Worm (Caenorhabditis elegans) whole organism, young adult: Measurements from ENCODE around the gene Y54G2A.11.

ENCODE experiments used
- B0019.2 ChIP-seq: fragments of 200-800 bp; sonication (Bioruptor generic); conservative IDR thresholded peaks from 2 replicates; pipeline ENCODE4 v1.3.6; 2022; ENCODE audit warnings: missing genetic modification reagents, missing genetic modification characterization, missing compliant biosample characterization
- C17E4.6 ChIP-seq: fragments of 200-800 bp; sonication (Bioruptor generic); IDR thresholded peaks from 2 replicates; pipeline ENCODE4 v1.3.6; 2022; ENCODE audit warnings: missing genetic modification reagents, missing genetic modification characterization, missing compliant biosample characterization
- D2030.7 ChIP-seq: fragments of 200-800 bp; sonication (Bioruptor generic); IDR thresholded peaks from 2 replicates; pipeline ENCODE4 v1.3.6; 2022; ENCODE audit warnings: missing genetic modification reagents, missing genetic modification characterization, missing compliant biosample characterization
- F33H1.4 ChIP-seq: fragments of 200-800 bp; sonication (Bioruptor generic); IDR thresholded peaks from 2 replicates; pipeline ENCODE4 v1.3.6; 2022; ENCODE audit warnings: missing genetic modification reagents, missing genetic modification characterization, missing compliant biosample characterization
- F39B2.1 ChIP-seq: fragments of 200-800 bp; sonication (Bioruptor generic); IDR thresholded peaks from 2 replicates; pipeline ENCODE4 v1.3.6; 2022; ENCODE audit warnings: missing genetic modification reagents, missing genetic modification characterization, missing compliant biosample characterization
- F55B11.4 ChIP-seq: sonication (generic microtip); optimal IDR thresholded peaks from 2 replicates; lab custom pipeline; 2016; ENCODE audit warnings: missing compliant biosample characterization, missing genetic modification characterization, borderline replicate concordance; ENCODE audit not compliant: insufficient read depth
- Y53F4B.3 ChIP-seq: fragments of 200-800 bp; sonication (Bioruptor generic); IDR thresholded peaks from 2 replicates; pipeline ENCODE4 v1.3.6; 2022; ENCODE audit warnings: missing genetic modification reagents, missing genetic modification characterization, missing compliant biosample characterization
- Y56A3A.18 ChIP-seq: fragments of 200-800 bp; sonication (Bioruptor generic); IDR thresholded peaks from 2 replicates; pipeline ENCODE4 v1.3.6; 2022; ENCODE audit warnings: missing genetic modification reagents, missing genetic modification characterization, missing compliant biosample characterization
- Y67H2A.10 ChIP-seq: fragments of 200-800 bp; sonication (Bioruptor generic); conservative IDR thresholded peaks from 2 replicates; pipeline ENCODE4 v1.3.6; 2022; ENCODE audit warnings: missing genetic modification reagents, missing genetic modification characterization, missing compliant biosample characterization
- Y79H2A.3 ChIP-seq: fragments of 200-800 bp; sonication (Bioruptor generic); conservative IDR thresholded peaks from 2 replicates; pipeline ENCODE4 v1.3.6; 2022; ENCODE audit warnings: missing genetic modification reagents, missing genetic modification characterization, missing compliant biosample characterization
- Y95B8A.8 ChIP-seq: fragments of 200-800 bp; sonication (Bioruptor generic); IDR thresholded peaks from 2 replicates; pipeline ENCODE4 v1.3.6; 2022; ENCODE audit warnings: missing genetic modification reagents, missing genetic modification characterization, missing compliant biosample characterization
- akir-1 ChIP-seq: fragments of 200-800 bp; sonication (Bioruptor generic); optimal IDR thresholded peaks from 2 replicates; lab custom pipeline; 2018; ENCODE audit warnings: mild to moderate bottlenecking, missing genetic modification characterization, moderate library complexity, missing compliant biosample characterization
- aptf-3 ChIP-seq: fragments of 200-800 bp; sonication (Bioruptor generic); IDR thresholded peaks from 2 replicates; pipeline ENCODE4 v1.3.6; 2022; ENCODE audit warnings: missing genetic modification characterization, missing compliant biosample characterization
- attf-6 ChIP-seq: fragments of 200-800 bp; sonication (Bioruptor generic); IDR thresholded peaks from 2 replicates; pipeline ENCODE4 v1.3.6; 2022; ENCODE audit warnings: missing genetic modification reagents, missing genetic modification characterization, missing compliant biosample characterization
- ceh-100 ChIP-seq: fragments of 200-800 bp; sonication (Bioruptor generic); IDR thresholded peaks from 2 replicates; pipeline ENCODE4 v1.3.6; 2022; ENCODE audit warnings: missing genetic modification reagents, missing genetic modification characterization, missing compliant biosample characterization
- ceh-40 ChIP-seq: fragments of 200-800 bp; sonication (Bioruptor generic); IDR thresholded peaks from 2 replicates; pipeline ENCODE4 v1.3.6; 2022; ENCODE audit warnings: missing genetic modification characterization, missing compliant biosample characterization
- ceh-91 ChIP-seq: fragments of 200-800 bp; sonication (Bioruptor generic); IDR thresholded peaks from 2 replicates; pipeline ENCODE4 v1.3.6; 2022; ENCODE audit warnings: missing genetic modification reagents, missing genetic modification characterization, missing compliant biosample characterization
- dox-1 ChIP-seq: fragments of 200-800 bp; sonication (Bioruptor generic); IDR thresholded peaks from 2 replicates; pipeline ENCODE4 v1.3.6; 2022; ENCODE audit warnings: missing genetic modification reagents, missing genetic modification characterization, missing compliant biosample characterization
- egl-18 ChIP-seq: fragments of 200-800 bp; sonication (Bioruptor generic); IDR thresholded peaks from 2 replicates; pipeline ENCODE4 v1.3.6; 2022; ENCODE audit warnings: missing genetic modification reagents, missing genetic modification characterization, missing compliant biosample characterization
- ekl-4 ChIP-seq: fragments of 200-800 bp; sonication (Bioruptor generic); IDR thresholded peaks from 2 replicates; pipeline ENCODE4 v1.3.6; 2022; ENCODE audit warnings: missing genetic modification reagents, missing genetic modification characterization, missing compliant biosample characterization
- hsf-1 ChIP-seq: fragments of 200-800 bp; sonication (Bioruptor generic); IDR thresholded peaks from 2 replicates; pipeline ENCODE4 v1.3.6; 2022; ENCODE audit warnings: missing genetic modification reagents, missing genetic modification characterization, missing compliant biosample characterization
- lag-1 ChIP-seq: fragments of 200-800 bp; sonication (Bioruptor generic); IDR thresholded peaks from 2 replicates; pipeline ENCODE4 v1.3.6; 2022; ENCODE audit warnings: missing genetic modification reagents, missing genetic modification characterization, missing compliant biosample characterization
- lin-54 ChIP-seq: fragments of 200-800 bp; sonication (Bioruptor generic); optimal IDR thresholded peaks from 2 replicates; lab custom pipeline; 2018; ENCODE audit warnings: mild to moderate bottlenecking, missing genetic modification characterization, missing compliant biosample characterization
- lsl-1 ChIP-seq: fragments of 200-800 bp; sonication (Bioruptor generic); optimal IDR thresholded peaks from 2 replicates; lab custom pipeline; 2018; ENCODE audit warnings: mild to moderate bottlenecking, missing genetic modification characterization, moderate library complexity, missing compliant biosample characterization
- madf-3 ChIP-seq: fragments of 200-800 bp; sonication (Bioruptor generic); IDR thresholded peaks from 2 replicates; pipeline ENCODE4 v1.3.6; 2022; ENCODE audit warnings: missing genetic modification reagents, missing genetic modification characterization, missing compliant biosample characterization
- madf-6 ChIP-seq: fragments of 200-800 bp; sonication (Bioruptor generic); IDR thresholded peaks from 2 replicates; pipeline ENCODE4 v1.3.6; 2022; ENCODE audit warnings: missing genetic modification reagents, missing genetic modification characterization, missing compliant biosample characterization
- nfyb-1 ChIP-seq: fragments of 200-800 bp; sonication (Bioruptor generic); IDR thresholded peaks from 2 replicates; pipeline ENCODE4 v1.3.6; 2022; ENCODE audit warnings: missing genetic modification reagents, missing genetic modification characterization, missing compliant biosample characterization
- pbrm-1 ChIP-seq: fragments of 200-800 bp; sonication (Bioruptor generic); IDR thresholded peaks from 2 replicates; pipeline ENCODE4 v1.3.6; 2022; ENCODE audit warnings: missing genetic modification reagents, missing genetic modification characterization, missing compliant biosample characterization
- rcor-1 ChIP-seq: fragments of 200-800 bp; sonication (Bioruptor generic); IDR thresholded peaks from 2 replicates; pipeline ENCODE4 v1.3.6; 2022; ENCODE audit warnings: missing genetic modification reagents, missing genetic modification characterization, missing compliant biosample characterization
- rec-8 ChIP-seq, 2 experiments: sonication (generic microtip); optimal IDR thresholded peaks; 2 replicates each; lab custom pipeline; 2016; ENCODE audit warnings: mild to moderate bottlenecking in 2 of 2, missing genetic modification characterization in 2 of 2, missing genetic modification reagents in 2 of 2, missing genotype in 2 of 2, missing biosample characterization in 1 of 2, missing compliant biosample characterization in 1 of 2, moderate library complexity in 1 of 2
- rpc-1 ChIP-seq, 2 experiments: fragments of 150-350 bp in 1 of 2; sonication (generic microtip) in 1 of 2; optimal IDR thresholded peaks; 2 replicates each; lab custom pipeline; 2014 to 2018; ENCODE audit warnings: missing biosample characterization in 1 of 2, missing genetic modification characterization in 1 of 2, missing genetic modification reagents in 1 of 2, missing genotype in 1 of 2
- xnd-1 ChIP-seq: sonication (generic microtip); optimal IDR thresholded peaks from 2 replicates; lab custom pipeline; 2016; ENCODE audit warnings: missing genotype, missing genetic modification reagents, missing genetic modification characterization, missing compliant biosample characterization
- zfh-2 ChIP-seq: fragments of 200-800 bp; sonication (Bioruptor generic); conservative IDR thresholded peaks from 2 replicates; pipeline ENCODE4 v1.3.6; 2022; ENCODE audit warnings: missing genetic modification reagents, missing genetic modification characterization, missing compliant biosample characterization
- zim-3 ChIP-seq: sonication (generic microtip); optimal IDR thresholded peaks from 2 replicates; lab custom pipeline; 2017; ENCODE audit warnings: mild to moderate bottlenecking, missing genetic modification characterization, moderate library complexity, missing compliant biosample characterization
- ztf-22 ChIP-seq: fragments of 200-800 bp; sonication (Bioruptor generic); optimal IDR thresholded peaks from 2 replicates; lab custom pipeline; 2018; ENCODE audit warnings: mild to moderate bottlenecking, missing genetic modification characterization, moderate library complexity, missing compliant biosample characterization
- ztf-25 ChIP-seq: fragments of 200-800 bp; sonication (Bioruptor generic); IDR thresholded peaks from 2 replicates; pipeline ENCODE4 v1.3.6; 2022; ENCODE audit warnings: missing genetic modification reagents, missing genetic modification characterization, missing compliant biosample characterization

Y54G2A.11 gene

DNA sequence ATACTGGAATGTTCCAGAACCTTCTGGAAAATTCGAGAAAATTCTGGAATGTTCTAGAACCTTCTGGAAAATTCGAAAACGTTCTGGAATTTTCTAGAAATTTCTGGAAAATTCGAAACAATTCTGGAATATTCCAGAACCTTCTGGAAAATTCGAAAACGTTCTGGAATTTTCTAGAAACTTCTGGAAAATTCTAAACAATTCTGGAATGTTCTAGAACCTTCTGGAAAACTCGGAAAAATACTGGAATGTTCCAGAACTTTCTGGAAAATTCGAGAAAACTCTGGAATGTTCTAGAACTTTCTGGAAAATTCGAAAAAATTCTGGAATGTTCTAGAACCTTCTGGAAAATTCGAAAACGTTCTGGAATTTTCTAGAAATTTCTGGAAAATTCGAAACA is 16.1 kb downstream of the Y54G2A.11 start:
- TF ChIP-seq attf-6 (GFP tag; lab: Robert Waterston, UW) (0 out of 2 replicates have a peak, but pooled peaks have one; percentile 32), ceh-91 (GFP tag; lab: Robert Waterston, UW) (peak; percentile 32; the same call in 1 of the 2 replicates), hsf-1 (GFP tag; lab: Robert Waterston, UW) (peak; percentile 99), F39B2.1 (peak; percentile 89), Y53F4B.3 (GFP tag; lab: Robert Waterston, UW) (peak; percentile 76), ceh-100 (GFP tag; lab: Robert Waterston, UW) (peak; percentile 50; the same call in 1 of the 2 replicates), ceh-40 (peak; percentile 84), aptf-3 (peak; percentile 87), nfyb-1 (GFP tag; lab: Robert Waterston, UW) (peak; percentile 64; the same call in 1 of the 2 replicates), ztf-25 (GFP tag; lab: Robert Waterston, UW) (0 out of 2 replicates have a peak, but pooled peaks have one; percentile 58), rcor-1 (GFP tag; lab: Robert Waterston, UW) (peak; percentile 53; the same call in 1 of the 2 replicates), D2030.7 (GFP tag; lab: Robert Waterston, UW) (peak; percentile 72), Y56A3A.18 (GFP tag; lab: Robert Waterston, UW) (peak; percentile 49), B0019.2 (peak; percentile 34; the same call in 1 of the 2 replicates), madf-6 (GFP tag; lab: Robert Waterston, UW) (peak; percentile 63), dox-1 (GFP tag; lab: Robert Waterston, UW) (peak; percentile 77), madf-3 (GFP tag; lab: Robert Waterston, UW) (peak; percentile 72; the same call in 1 of the 2 replicates), pbrm-1 (GFP tag; lab: Robert Waterston, UW) (peak; percentile 41; the same call in 1 of the 2 replicates), ekl-4 (GFP tag; lab: Robert Waterston, UW) (peak; percentile 90), F33H1.4 (GFP tag; lab: Robert Waterston, UW) (peak; percentile 46; the same call in 1 of the 2 replicates), Y67H2A.10 (GFP tag; lab: Robert Waterston, UW) (peak; percentile 32; the same call in 1 of the 2 replicates), Y95B8A.8 (GFP tag; lab: Robert Waterston, UW) (peak; percentile 86), egl-18 (GFP tag; lab: Robert Waterston, UW) (peak; percentile 67; the same call in 1 of the 2 replicates), Y79H2A.3 (peak; percentile 71; the same call in 1 of the 2 replicates)

ce11 chrIV:2754832-2755231 is 16.8 kb downstream of the Y54G2A.11 start:
- peak; percentile 93 for TF ChIP-seq hsf-1 (GFP tag; lab: Robert Waterston, UW)

DNA sequence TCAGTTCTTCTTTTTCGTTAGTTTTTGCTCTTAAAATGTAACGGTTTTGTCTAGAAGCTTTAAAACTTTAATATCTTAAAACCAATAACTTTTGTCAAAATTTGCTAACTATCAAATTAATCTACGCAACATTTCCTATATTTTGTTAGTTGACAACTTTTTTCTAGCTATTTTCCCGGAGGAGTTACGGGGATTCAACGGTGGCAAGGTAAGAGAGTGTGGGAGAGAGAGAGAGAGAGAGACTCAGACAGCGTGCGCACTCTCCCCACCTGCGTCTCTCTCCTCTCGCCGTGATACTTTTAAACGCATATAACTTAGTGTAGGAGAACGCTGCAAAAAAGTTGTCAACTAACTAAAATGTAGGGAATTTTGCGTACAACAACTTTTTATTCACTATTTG is 18.1 kb downstream of the Y54G2A.11 start:
- TF ChIP-seq lin-54 (GFP tag; lab: Kevin White, UChicago) (no peak), zfh-2 (GFP tag; lab: Robert Waterston, UW) (no peak), zim-3 (no peak), ztf-22 (GFP tag; lab: Kevin White, UChicago) (no peak), F39B2.1 (no peak), lsl-1 (GFP tag; lab: Kevin White, UChicago) (no peak), rpc-1 (optimal IDR thresholded peaks at IDR 0.05; lab: Kevin White, UChicago) (no peak), rpc-1 (tag; optimal IDR thresholded peaks at IDR 0.05; lab: Kevin White, UChicago) (no peak), lag-1 (GFP tag; lab: Robert Waterston, UW) (no peak), aptf-3 (no peak), akir-1 (GFP tag; lab: Kevin White, UChicago) (no peak), C17E4.6 (no peak), hsf-1 (GFP tag; lab: Robert Waterston, UW) (no peak), F55B11.4 (tag; lab: Kevin White, UChicago) (no peak), madf-3 (GFP tag; lab: Robert Waterston, UW) (no peak), xnd-1 (tag; lab: Kevin White, UChicago) (no peak), nfyb-1 (GFP tag; lab: Robert Waterston, UW) (no peak), rec-8 (tag; optimal IDR thresholded peaks at IDR 0.05; lab: Kevin White, UChicago) (no peak)
- TF ChIP-seq, all 124 proteins: peak for 0
